Worm (Caenorhabditis elegans) whole organism, early embryonic: Measurements from ENCODE around the gene clc-27.

Experiments used
- B0310.2 ChIP-seq: sonication (generic microtip); optimal IDR thresholded peaks from 2 replicates; lab custom pipeline; 2016; ENCODE audit warnings: mild to moderate bottlenecking, missing genetic modification characterization, missing compliant biosample characterization
- ama-1 ChIP-seq: fragments of 150-350 bp; optimal IDR thresholded peaks from 2 replicates; lab custom pipeline; 2014
- ceh-13 ChIP-seq: fragments of 200-800 bp; sonication (Bioruptor generic); optimal IDR thresholded peaks from 2 replicates; lab custom pipeline; 2018; ENCODE audit warnings: mild to moderate bottlenecking, missing genetic modification characterization, missing compliant biosample characterization
- hmbx-1 ChIP-seq: sonication (generic microtip); optimal IDR thresholded peaks from 2 replicates; lab custom pipeline; 2016; ENCODE audit warnings: mild to moderate bottlenecking, missing genetic modification characterization, missing compliant biosample characterization
- scrt-1 ChIP-seq: fragments of 200-800 bp; sonication (Bioruptor generic); IDR thresholded peaks from 2 replicates; pipeline ENCODE4 v1.3.6; 2022; ENCODE audit warnings: missing genetic modification characterization, missing compliant biosample characterization
- tbx-37 ChIP-seq: fragments of 200-800 bp; sonication (Bioruptor generic); conservative IDR thresholded peaks from 2 replicates; pipeline ENCODE4 v1.3.6; 2022; ENCODE audit warnings: missing genetic modification reagents, missing genetic modification characterization, missing compliant biosample characterization

DNA sequence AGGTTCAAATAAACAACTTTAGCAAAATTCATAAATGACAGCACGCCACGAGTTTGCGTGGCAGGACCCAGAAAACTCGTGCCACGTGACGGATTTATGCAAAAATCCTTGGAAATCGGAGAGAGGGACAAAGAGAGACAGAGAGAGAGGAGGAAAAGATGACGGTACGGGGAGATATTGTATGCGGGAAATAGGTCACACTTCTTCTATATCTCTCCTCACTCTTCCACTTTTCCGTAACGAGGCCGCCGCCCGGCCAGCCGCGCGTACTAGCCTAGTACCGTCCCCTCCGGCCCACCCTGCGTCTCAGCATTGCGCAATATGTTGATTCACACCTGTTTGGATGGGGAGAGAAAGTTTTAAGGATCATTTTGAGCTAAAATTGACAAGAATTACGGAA is 45.9 kb downstream of the clc-27 start:
- TF ChIP-seq ceh-13 (GFP tag; lab: Kevin White, UChicago), result no peak
- no peak for TF ChIP-seq ama-1
- no peak for TF ChIP-seq tbx-37 (GFP tag; lab: Robert Waterston, UW)
- TF ChIP-seq B0310.2, result no peak
- no peak for TF ChIP-seq scrt-1 (GFP tag; lab: Robert Waterston, UW)
- no peak for TF ChIP-seq hmbx-1 (tag; lab: Kevin White, UChicago)
